Worm (Caenorhabditis elegans) whole organism, young adult: ENCODE results near the gene col-40.

Experiments used
- cebp-2 ChIP-seq: fragments of 200-800 bp; sonication (Bioruptor generic); IDR thresholded peaks from 2 replicates; pipeline ENCODE4 v1.3.6; 2022; ENCODE audit warnings: missing genetic modification characterization, missing compliant biosample characterization
- ztf-6 ChIP-seq: fragments of 200-800 bp; sonication (Bioruptor generic); IDR thresholded peaks from 2 replicates; pipeline ENCODE4 v1.3.6; 2022; ENCODE audit warnings: missing genetic modification reagents, missing genetic modification characterization, missing compliant biosample characterization

- TF ChIP-seq cebp-2 (no peak), ztf-6 (GFP tag; lab: Robert Waterston, UW) (no peak)
Observed at ce11 chrII:1131821-1132220, 25.1 kb upstream of the col-40 start.
